Fruit fly (Drosophila melanogaster) whole organism, prepupa: ENCODE results near the gene CG7903.

Experiments
- Blimp-1 ChIP-seq: fragments of 200-800 bp; sonication (Bioruptor generic); optimal IDR thresholded peaks from 3 replicates; lab custom pipeline; 2017; ENCODE audit warnings: missing biosample characterization, missing genetic modification characterization, mild to moderate bottlenecking, moderate library complexity, missing genetic modification reagents
- CG10631 ChIP-seq: fragments of 200-800 bp; sonication (Bioruptor generic); optimal IDR thresholded peaks from 2 replicates; lab custom pipeline; 2016; ENCODE audit warnings: missing biosample characterization, missing genetic modification characterization
- CG10669 ChIP-seq: fragments of 200-800 bp; sonication (Bioruptor generic); optimal IDR thresholded peaks from 3 replicates; lab custom pipeline; 2018; ENCODE audit warnings: missing biosample characterization, mild to moderate bottlenecking, missing genetic modification characterization, moderate library complexity
- CG11294 ChIP-seq: fragments of 200-800 bp; sonication (Bioruptor generic); IDR thresholded peaks from 2 replicates; pipeline ENCODE4 v1.3.6; 2022; ENCODE audit warnings: missing biosample characterization, missing genetic modification characterization
- CG11762 ChIP-seq: fragments of 200-800 bp; sonication (Bioruptor generic); optimal IDR thresholded peaks from 3 replicates; lab custom pipeline; 2016; ENCODE audit warnings: missing biosample characterization, missing genetic modification characterization; ENCODE audit not compliant: insufficient read depth
- CG15336 ChIP-seq: fragments of 200-800 bp; sonication (Bioruptor generic); IDR thresholded peaks from 2 replicates; pipeline ENCODE4 v1.3.6; 2022; ENCODE audit warnings: missing biosample characterization, missing genetic modification characterization
- CG1621 ChIP-seq: fragments of 200-800 bp; sonication (Bioruptor generic); optimal IDR thresholded peaks from 3 replicates; lab custom pipeline; 2018; ENCODE audit warnings: missing biosample characterization, mild to moderate bottlenecking, missing genetic modification characterization
- CG16779 ChIP-seq: fragments of 200-800 bp; sonication (Bioruptor generic); optimal IDR thresholded peaks from 3 replicates; lab custom pipeline; 2017; ENCODE audit warnings: missing biosample characterization, mild to moderate bottlenecking, missing genetic modification characterization
- CG3032 ChIP-seq: fragments of 200-800 bp; optimal IDR thresholded peaks from 2 replicates; lab custom pipeline; 2019; ENCODE audit warnings: missing biosample characterization, mild to moderate bottlenecking, missing genetic modification characterization, moderate library complexity
- CG32006 ChIP-seq: fragments of 200-800 bp; sonication (Bioruptor generic); optimal IDR thresholded peaks from 3 replicates; lab custom pipeline; 2017; ENCODE audit warnings: missing biosample characterization, mild to moderate bottlenecking, missing genetic modification characterization
- CG34406 ChIP-seq: fragments of 200-800 bp; sonication (Bioruptor generic); optimal IDR thresholded peaks from 3 replicates; lab custom pipeline; 2016; ENCODE audit warnings: missing biosample characterization, missing genetic modification characterization
- CG3919 ChIP-seq: fragments of 200-800 bp; sonication (Bioruptor generic); optimal IDR thresholded peaks from 3 replicates; lab custom pipeline; 2016; ENCODE audit warnings: missing biosample characterization, missing genetic modification characterization
- CG6276 ChIP-seq: fragments of 200-800 bp; sonication (Bioruptor generic); optimal IDR thresholded peaks from 2 replicates; lab custom pipeline; 2017; ENCODE audit warnings: missing biosample characterization, mild to moderate bottlenecking, missing genetic modification characterization
- CG6792 ChIP-seq: fragments of 200-800 bp; sonication (Bioruptor generic); optimal IDR thresholded peaks from 3 replicates; lab custom pipeline; 2016; ENCODE audit warnings: missing biosample characterization, missing genetic modification characterization
- CG6854 ChIP-seq: fragments of 200-800 bp; sonication (Bioruptor generic); optimal IDR thresholded peaks from 2 replicates; lab custom pipeline; 2017; ENCODE audit warnings: missing biosample characterization, mild to moderate bottlenecking, missing genetic modification characterization
- CG8119 ChIP-seq: fragments of 200-800 bp; sonication (Bioruptor generic); IDR thresholded peaks from 3 replicates; pipeline ENCODE4 v1.3.6; 2022; ENCODE audit warnings: missing biosample characterization, missing genetic modification characterization
- CG8632 ChIP-seq: fragments of 200-800 bp; sonication (Bioruptor generic); optimal IDR thresholded peaks from 3 replicates; lab custom pipeline; 2016; ENCODE audit warnings: missing biosample characterization, missing genetic modification characterization
- CG9139 ChIP-seq: fragments of 200-800 bp; sonication (Bioruptor generic); optimal IDR thresholded peaks from 3 replicates; lab custom pipeline; 2017; ENCODE audit warnings: missing biosample characterization, mild to moderate bottlenecking, missing genetic modification characterization
- Eip75B ChIP-seq: fragments of 200-800 bp; sonication (Bioruptor generic); optimal IDR thresholded peaks from 3 replicates; lab custom pipeline; 2016; ENCODE audit warnings: missing biosample characterization, missing genetic modification characterization
- Eip78C ChIP-seq: fragments of 200-800 bp; sonication (Bioruptor generic); peaks from one replicate; lab custom pipeline; 2016; ENCODE audit warnings: missing biosample characterization, missing genetic modification characterization
- Eip93F ChIP-seq: fragments of 200-800 bp; sonication (Bioruptor generic); optimal IDR thresholded peaks from 2 replicates; lab custom pipeline; 2016; ENCODE audit warnings: missing biosample characterization, mild to moderate bottlenecking, missing genetic modification characterization
- Ets21C ChIP-seq: fragments of 200-800 bp; sonication (Bioruptor generic); optimal IDR thresholded peaks from 3 replicates; lab custom pipeline; 2016; ENCODE audit warnings: missing biosample characterization, missing genetic modification characterization
- Ets96B ChIP-seq: fragments of 200-800 bp; optimal IDR thresholded peaks from 2 replicates; lab custom pipeline; 2019; ENCODE audit warnings: missing biosample characterization, mild to moderate bottlenecking, missing genetic modification characterization, moderate library complexity
- Gug ChIP-seq: fragments of 200-800 bp; sonication (Bioruptor generic); IDR thresholded peaks from 2 replicates; pipeline ENCODE4 v1.3.6; 2022; ENCODE audit warnings: missing biosample characterization, missing genetic modification characterization
- Hr38 ChIP-seq: sonication (Bioruptor generic); optimal IDR thresholded peaks from 2 replicates; lab custom pipeline; 2016; ENCODE audit warnings: missing biosample characterization, missing genetic modification characterization
- Hr39 ChIP-seq: fragments of 200-800 bp; sonication (Bioruptor generic); optimal IDR thresholded peaks from 2 replicates; lab custom pipeline; 2016; ENCODE audit warnings: missing biosample characterization, missing genetic modification characterization
- Hr4 ChIP-seq: fragments of 200-800 bp; sonication (Bioruptor generic); optimal IDR thresholded peaks from 3 replicates; lab custom pipeline; 2016; ENCODE audit warnings: missing biosample characterization, missing genetic modification characterization
- OdsH ChIP-seq: fragments of 200-800 bp; sonication (Bioruptor generic); optimal IDR thresholded peaks from 3 replicates; lab custom pipeline; 2016; ENCODE audit warnings: missing biosample characterization, missing genetic modification characterization
- Smox ChIP-seq: fragments of 200-800 bp; sonication (Bioruptor generic); optimal IDR thresholded peaks from 3 replicates; lab custom pipeline; 2016; ENCODE audit warnings: missing biosample characterization, missing genetic modification characterization
- Sox102F ChIP-seq: fragments of 200-800 bp; sonication (Bioruptor generic); optimal IDR thresholded peaks from 2 replicates; lab custom pipeline; 2016; ENCODE audit warnings: missing biosample characterization, mild to moderate bottlenecking, missing genetic modification characterization
- Sox14 ChIP-seq: fragments of 200-800 bp; sonication (Bioruptor generic); optimal IDR thresholded peaks from 3 replicates; lab custom pipeline; 2016; ENCODE audit warnings: missing biosample characterization, missing genetic modification characterization
- Sox15 ChIP-seq: fragments of 200-800 bp; sonication (Bioruptor generic); optimal IDR thresholded peaks from 3 replicates; lab custom pipeline; 2016; ENCODE audit warnings: missing biosample characterization, missing genetic modification characterization
- achi ChIP-seq: fragments of 200-800 bp; sonication (Bioruptor generic); optimal IDR thresholded peaks from 3 replicates; lab custom pipeline; 2016; ENCODE audit warnings: missing biosample characterization, missing genetic modification characterization
- acj6 ChIP-seq: fragments of 200-800 bp; sonication (Bioruptor generic); optimal IDR thresholded peaks from 3 replicates; lab custom pipeline; 2016; ENCODE audit warnings: missing biosample characterization, missing genetic modification characterization
- cyc ChIP-seq: fragments of 200-800 bp; sonication (Bioruptor generic); optimal IDR thresholded peaks from 3 replicates; lab custom pipeline; 2016; ENCODE audit warnings: missing biosample characterization, missing genetic modification characterization
- dac ChIP-seq: fragments of 200-800 bp; sonication (Bioruptor generic); optimal IDR thresholded peaks from 2 replicates; lab custom pipeline; 2017; ENCODE audit warnings: missing biosample characterization, mild to moderate bottlenecking, missing genetic modification characterization
- dsx ChIP-seq: fragments of 200-800 bp; optimal IDR thresholded peaks from 3 replicates; lab custom pipeline; 2019; ENCODE audit warnings: missing biosample characterization, mild to moderate bottlenecking, missing genetic modification characterization, moderate library complexity; ENCODE audit not compliant: poor library complexity, severe bottlenecking
- eg ChIP-seq: fragments of 200-800 bp; sonication (Bioruptor generic); IDR thresholded peaks from 3 replicates; pipeline ENCODE4 v1.3.6; 2022; ENCODE audit warnings: missing biosample characterization, missing genetic modification characterization
- esn ChIP-seq: fragments of 200-800 bp; sonication (Bioruptor generic); optimal IDR thresholded peaks from 2 replicates; lab custom pipeline; 2016; ENCODE audit warnings: missing biosample characterization, mild to moderate bottlenecking, missing genetic modification characterization, moderate library complexity
- fd59A ChIP-seq: fragments of 200-800 bp; sonication (Bioruptor generic); optimal IDR thresholded peaks from 2 replicates; lab custom pipeline; 2017; ENCODE audit warnings: missing biosample characterization, mild to moderate bottlenecking, missing genetic modification characterization, missing genetic modification reagents
- fkh ChIP-seq: fragments of 200-800 bp; sonication (Bioruptor generic); optimal IDR thresholded peaks from 3 replicates; lab custom pipeline; 2017; ENCODE audit warnings: missing biosample characterization, mild to moderate bottlenecking, missing genetic modification characterization, moderate library complexity
- lz ChIP-seq: fragments of 200-800 bp; sonication (Bioruptor generic); optimal IDR thresholded peaks from 3 replicates; lab custom pipeline; 2016; ENCODE audit warnings: missing biosample characterization, missing genetic modification characterization
- net ChIP-seq: fragments of 200-800 bp; sonication (Bioruptor generic); optimal IDR thresholded peaks from 3 replicates; lab custom pipeline; 2016; ENCODE audit warnings: missing biosample characterization, missing genetic modification characterization
- pdm3 ChIP-seq: fragments of 200-800 bp; sonication (Bioruptor generic); optimal IDR thresholded peaks from 3 replicates; lab custom pipeline; 2016; ENCODE audit warnings: missing biosample characterization, missing genetic modification characterization
- salr ChIP-seq, 2 experiments: fragments of 200-800 bp; sonication (Bioruptor generic); optimal IDR thresholded peaks; 3 replicates each; lab custom pipeline; 2016 to 2018; ENCODE audit warnings: missing biosample characterization in 2 of 2, missing genetic modification characterization in 2 of 2, mild to moderate bottlenecking in 1 of 2
- spab ChIP-seq: fragments of 200-800 bp; sonication (Bioruptor generic); optimal IDR thresholded peaks from 2 replicates; lab custom pipeline; 2017; ENCODE audit warnings: missing biosample characterization, mild to moderate bottlenecking, missing genetic modification characterization, missing genetic modification reagents
- ss ChIP-seq, 2 experiments: fragments of 200-800 bp; sonication (Bioruptor generic); optimal IDR thresholded peaks; 2 replicates in 1 of 2; 3 replicates in 1 of 2; lab custom pipeline; 2017 to 2018; ENCODE audit warnings: mild to moderate bottlenecking in 2 of 2, missing biosample characterization in 2 of 2, missing genetic modification characterization in 2 of 2, moderate library complexity in 1 of 2
- svp ChIP-seq: fragments of 200-800 bp; sonication (Bioruptor generic); peaks from one replicate; lab custom pipeline; 2016; ENCODE audit warnings: missing biosample characterization, missing genetic modification characterization
- topi ChIP-seq: fragments of 200-800 bp; sonication (Bioruptor generic); optimal IDR thresholded peaks from 3 replicates; lab custom pipeline; 2016; ENCODE audit warnings: missing biosample characterization, missing genetic modification characterization

The CG7903 gene

dm6 chr3R:29981479-29981878, 13.6 kb downstream of the CG7903 start (continued):
- no peak for TF ChIP-seq Hr38 (GFP tag; lab: Kevin White, UChicago)
- TF ChIP-seq CG16779 (tag; lab: Kevin White, UChicago), result no peak
- peak; percentile 34 for TF ChIP-seq Ets21C
- TF ChIP-seq Eip75B, result peak; percentile 11
- peak; percentile 24; the same call in 1 of the 2 replicates for TF ChIP-seq Gug (GFP tag; lab: Robert Waterston, UW)
- TF ChIP-seq CG1621, result no peak
- peak; percentile 20 for TF ChIP-seq Hr4
- no peak for TF ChIP-seq Ets96B
- peak; percentile 51 for TF ChIP-seq CG6792 (GFP tag; lab: Kevin White, UChicago)
- TF ChIP-seq salr (GFP tag; optimal IDR thresholded peaks at IDR 0.05; lab: Kevin White, UChicago), result no peak
- no peak for TF ChIP-seq CG3032
- peak; percentile 26 for TF ChIP-seq lz (GFP tag; lab: Kevin White, UChicago)
- TF ChIP-seq topi (GFP tag; lab: Kevin White, UChicago), result peak; percentile 25
- peak; percentile 77 for TF ChIP-seq Eip78C (GFP tag; lab: Kevin White, UChicago)
- peak; percentile 48 for TF ChIP-seq cyc (GFP tag; lab: Kevin White, UChicago)
- no peak for TF ChIP-seq Blimp-1 (GFP tag; lab: Kevin White, UChicago)
- no peak for TF ChIP-seq net (GFP tag; lab: Kevin White, UChicago)
- peak; percentile 14 for TF ChIP-seq Smox
- TF ChIP-seq esn (GFP tag; lab: Kevin White, UChicago), result peak; percentile 49
- peak; percentile 28 for TF ChIP-seq achi (GFP tag; lab: Kevin White, UChicago)
- TF ChIP-seq CG6854 (GFP tag; lab: Kevin White, UChicago), result no peak
- no peak for TF ChIP-seq fd59A
- peak; percentile 59 for TF ChIP-seq OdsH
- TF ChIP-seq CG10631 (GFP tag; lab: Kevin White, UChicago), result peak; percentile 19
- TF ChIP-seq spab (GFP tag; lab: Kevin White, UChicago), result no peak
- TF ChIP-seq Sox14, result peak; percentile 24
- TF ChIP-seq CG8632 (GFP tag; lab: Kevin White, UChicago), result peak; percentile 8
- TF ChIP-seq eg, result peak; percentile 21; the same call in 1 of the 3 replicates
- TF ChIP-seq CG9139 (GFP tag; lab: Kevin White, UChicago), result no peak
- TF ChIP-seq Sox102F (GFP tag; lab: Kevin White, UChicago), result peak; percentile 49
- peak; percentile 32 for TF ChIP-seq CG3919 (GFP tag; lab: Kevin White, UChicago)
- TF ChIP-seq svp (GFP tag; lab: Kevin White, UChicago), result peak; percentile 79
- TF ChIP-seq Hr39 (GFP tag; lab: Kevin White, UChicago), result peak; percentile 39
- peak; percentile 16 for TF ChIP-seq CG6276 (GFP tag; lab: Kevin White, UChicago)
- TF ChIP-seq acj6 (GFP tag; lab: Kevin White, UChicago), result peak; percentile 34

dm6 chr3R:29978595-29978994, 16.4 kb downstream of the CG7903 start:
- peak; percentile 20 for TF ChIP-seq OdsH
- TF ChIP-seq acj6 (GFP tag; lab: Kevin White, UChicago), result peak; percentile 26
- TF ChIP-seq CG32006 (GFP tag; lab: Kevin White, UChicago), result peak; percentile 10
- no peak for TF ChIP-seq achi (GFP tag; lab: Kevin White, UChicago)
- peak; percentile 14 for TF ChIP-seq pdm3 (GFP tag; lab: Kevin White, UChicago)
- TF ChIP-seq Sox15, result no peak
- TF ChIP-seq CG11762 (GFP tag; lab: Kevin White, UChicago), result no peak
- TF ChIP-seq svp (GFP tag; lab: Kevin White, UChicago), result peak; percentile 71
- no peak for TF ChIP-seq CG11294 (GFP tag; lab: Robert Waterston, UW)
- peak; percentile 31 for TF ChIP-seq Hr39 (GFP tag; lab: Kevin White, UChicago)
- no peak for TF ChIP-seq CG8119 (GFP tag; lab: Robert Waterston, UW)
- peak; percentile 4 for TF ChIP-seq CG6792 (GFP tag; lab: Kevin White, UChicago)
- TF ChIP-seq dsx (GFP tag; lab: Kevin White, UChicago), result no peak
- peak; percentile 69 for TF ChIP-seq Eip78C (GFP tag; lab: Kevin White, UChicago)
- no peak for TF ChIP-seq CG6276 (GFP tag; lab: Kevin White, UChicago)
- no peak for TF ChIP-seq Eip93F (GFP tag; lab: Kevin White, UChicago)
- TF ChIP-seq CG10631 (GFP tag; lab: Kevin White, UChicago), result peak; percentile 1
- no peak for TF ChIP-seq CG15336 (GFP tag; lab: Robert Waterston, UW)
- TF ChIP-seq CG6854 (GFP tag; lab: Kevin White, UChicago), result no peak
- TF ChIP-seq dac (GFP tag; lab: Kevin White, UChicago), result no peak
- TF ChIP-seq fkh (GFP tag; lab: Kevin White, UChicago), result no peak
- TF ChIP-seq spab (GFP tag; lab: Kevin White, UChicago), result no peak
- no peak for TF ChIP-seq esn (GFP tag; lab: Kevin White, UChicago)
- TF ChIP-seq CG9139 (GFP tag; lab: Kevin White, UChicago), result no peak
- TF ChIP-seq Blimp-1 (GFP tag; lab: Kevin White, UChicago), result no peak
- TF ChIP-seq CG10669 (GFP tag; lab: Kevin White, UChicago), result peak; percentile 27
- peak; percentile 0 for TF ChIP-seq CG34406 (GFP tag; lab: Kevin White, UChicago)
- no peak for TF ChIP-seq Ets21C
- peak; percentile 4 for TF ChIP-seq fd59A
- no peak for TF ChIP-seq lz (GFP tag; lab: Kevin White, UChicago)
- TF ChIP-seq CG3919 (GFP tag; lab: Kevin White, UChicago), result peak; percentile 8
- TF ChIP-seq ss (GFP tag; optimal IDR thresholded peaks at IDR 0.05; lab: Kevin White, UChicago), result no peak
